Fruit fly (Drosophila melanogaster): ENCODE results near the gene pll.

The pll gene

DNA sequence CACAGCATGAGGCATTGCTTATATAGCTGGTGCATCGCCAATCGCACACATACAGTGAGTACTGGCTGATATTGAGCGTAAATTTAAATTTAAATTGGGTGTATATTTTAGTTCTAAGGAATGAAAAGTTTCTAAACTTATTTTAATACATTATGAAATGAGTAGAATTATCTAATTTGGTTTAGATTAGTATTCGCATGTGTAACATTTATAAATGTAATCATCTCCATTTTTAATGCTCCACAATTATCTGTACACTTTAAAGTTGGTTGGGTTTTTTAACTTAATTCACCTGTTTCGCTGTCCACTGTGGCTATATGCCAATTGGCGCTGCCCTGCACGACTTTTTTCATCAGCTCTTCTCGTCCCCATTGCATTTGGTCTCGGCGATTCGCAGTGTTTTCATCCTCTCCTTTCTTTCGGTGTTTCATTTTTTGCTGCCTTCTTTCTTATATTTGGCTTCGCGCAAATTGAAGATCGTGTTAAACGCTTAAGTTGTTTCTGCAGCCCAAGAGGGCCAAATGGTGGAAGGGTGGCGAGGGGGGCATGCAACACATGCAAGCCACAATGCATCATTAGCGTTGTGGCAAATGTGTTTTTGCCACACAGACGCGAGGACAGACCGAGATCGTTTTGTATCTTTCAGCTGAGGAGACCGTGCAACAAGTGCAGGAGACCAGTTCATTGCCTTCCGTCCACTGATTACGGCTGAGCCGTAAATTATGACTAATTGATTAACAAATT lies 51.3 kb downstream of the pll start (continued):
- peak; percentile 69 for TF ChIP-seq CG8119 (GFP tag; IDR thresholded peaks at IDR 0.05)
- no peak for TF ChIP-seq CG6276 (GFP tag; optimal IDR thresholded peaks at IDR 0.05)
- no peak for TF ChIP-seq CG11294 (GFP tag; IDR thresholded peaks at IDR 0.05)
- TF ChIP-seq spab (GFP tag; optimal IDR thresholded peaks at IDR 0.05) = peak; percentile 87
- peak; percentile 43 for TF ChIP-seq Lpt (GFP tag; optimal IDR thresholded peaks at IDR 0.05)
- TF ChIP-seq CG10669 (GFP tag; optimal IDR thresholded peaks at IDR 0.05) = peak; percentile 81
- peak; percentile 75 for TF ChIP-seq achi (GFP tag; optimal IDR thresholded peaks at IDR 0.05)
- TF ChIP-seq Ets21C (GFP tag; optimal IDR thresholded peaks at IDR 0.05) = peak; percentile 18
- peak; percentile 18 to 54 for TF ChIP-seq salr (GFP tag; optimal IDR thresholded peaks at IDR 0.05)
- TF ChIP-seq CG34406 (GFP tag; optimal IDR thresholded peaks at IDR 0.05) = peak; percentile 65
- TF ChIP-seq Eip78C (GFP tag) = peak; percentile 92
- peak; percentile 76 for TF ChIP-seq esn (GFP tag; optimal IDR thresholded peaks at IDR 0.05)
- peak; percentile 89 for TF ChIP-seq CG6808 (GFP tag; optimal IDR thresholded peaks at IDR 0.05)
- TF ChIP-seq Eip93F (GFP tag; optimal IDR thresholded peaks at IDR 0.05) = no peak
- TF ChIP-seq CG8632 (GFP tag; optimal IDR thresholded peaks at IDR 0.05) = peak; percentile 68
- peak; percentile 53 for TF ChIP-seq net (GFP tag; optimal IDR thresholded peaks at IDR 0.05)
- peak; percentile 32 for TF ChIP-seq Sox14 (GFP tag; optimal IDR thresholded peaks at IDR 0.05)
- peak; percentile 43 for TF ChIP-seq pdm3 (GFP tag; optimal IDR thresholded peaks at IDR 0.05)
- peak; percentile 35 for TF ChIP-seq Sox15 (GFP tag; optimal IDR thresholded peaks at IDR 0.05)
- TF ChIP-seq CG10631 (GFP tag; optimal IDR thresholded peaks at IDR 0.05) = peak; percentile 82
- no peak for TF ChIP-seq Hr38 (GFP tag; optimal IDR thresholded peaks at IDR 0.05)
- TF ChIP-seq eg (GFP tag; IDR thresholded peaks at IDR 0.05) = no peak
- TF ChIP-seq ss (GFP tag; optimal IDR thresholded peaks at IDR 0.05) = peak; percentile 68 to 77
- TF ChIP-seq Hr39 (GFP tag; optimal IDR thresholded peaks at IDR 0.05) = peak; percentile 22
- TF ChIP-seq CG8319 (GFP tag; optimal IDR thresholded peaks at IDR 0.05) = peak; percentile 37
- TF ChIP-seq CG6854 (GFP tag; optimal IDR thresholded peaks at IDR 0.05) = peak; percentile 79
- peak; percentile 37 for TF ChIP-seq CG32006 (GFP tag; optimal IDR thresholded peaks at IDR 0.05)
- peak; percentile 44 for TF ChIP-seq Blimp-1 (GFP tag; optimal IDR thresholded peaks at IDR 0.05)
- TF ChIP-seq CG3919 (GFP tag; optimal IDR thresholded peaks at IDR 0.05) = peak; percentile 75
- peak; percentile 93 for TF ChIP-seq Ets96B (tag; optimal IDR thresholded peaks at IDR 0.05)
- TF ChIP-seq Eip75B (GFP tag; optimal IDR thresholded peaks at IDR 0.05) = peak; percentile 62
- peak; percentile 36; the same call in 1 of the 2 replicates for TF ChIP-seq CG15336 (GFP tag; IDR thresholded peaks at IDR 0.05)
- TF ChIP-seq CG1621 (tag; optimal IDR thresholded peaks at IDR 0.05) = peak; percentile 12
- peak; percentile 64 for TF ChIP-seq CG16779 (tag; optimal IDR thresholded peaks at IDR 0.05)
- TF ChIP-seq CG11762 (GFP tag; optimal IDR thresholded peaks at IDR 0.05; ENCODE audit: insufficient read depth) = peak; percentile 63
- peak; percentile 77 for TF ChIP-seq dsx (GFP tag; optimal IDR thresholded peaks at IDR 0.05; ENCODE audit: poor library complexity, severe bottlenecking)
- no peak for TF ChIP-seq fkh (GFP tag; optimal IDR thresholded peaks at IDR 0.05)
- TF ChIP-seq acj6 (GFP tag; optimal IDR thresholded peaks at IDR 0.05) = peak; percentile 75
- peak; percentile 25 for TF ChIP-seq CG11902 (GFP tag; optimal IDR thresholded peaks at IDR 0.05)
- TF ChIP-seq cyc (GFP tag; optimal IDR thresholded peaks at IDR 0.05) = peak; percentile 71

Measured in whole organism, prepupa.